Worm (Caenorhabditis elegans): ENCODE results near the gene far-2.

DNA sequence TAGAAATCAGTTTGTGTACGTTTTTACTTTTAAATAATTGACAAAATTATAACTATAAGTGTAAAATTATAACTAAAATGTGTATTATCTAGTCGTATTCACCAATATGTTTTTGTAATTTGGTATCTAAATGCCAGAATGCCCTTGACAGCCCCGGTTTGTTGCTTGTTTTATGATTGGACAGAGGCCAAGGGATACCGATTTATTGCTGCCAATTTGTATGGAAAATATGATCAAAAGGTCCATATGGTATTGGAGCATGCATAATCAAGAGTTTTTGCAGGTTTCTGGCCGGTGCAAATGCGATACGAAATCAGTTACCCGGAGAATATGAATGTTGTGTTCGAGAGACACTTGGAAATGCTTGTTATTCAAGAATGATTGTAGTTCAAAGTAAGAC, 34.1 kb downstream of the far-2 start:
- TF ChIP-seq elt-2 (tag; optimal IDR thresholded peaks at IDR 0.05) (no peak), ceh-24 (tag; optimal IDR thresholded peaks at IDR 0.05) (no peak), pax-1 (tag; optimal IDR thresholded peaks at IDR 0.05) (no peak), K09A11.1 (tag; optimal IDR thresholded peaks at IDR 0.05; ENCODE audit: insufficient read depth) (no peak)

Measured in whole organism, late embryonic.